Worm (Caenorhabditis elegans) whole organism, mixed stage, embryonic: ENCODE data around the gene R02E4.2.

Source experiments
- blmp-1 ChIP-seq: fragments of 150-350 bp; optimal IDR thresholded peaks from 2 replicates; lab custom pipeline; 2014; ENCODE audit warnings: missing biosample characterization, missing genetic modification characterization
- ces-1 ChIP-seq: fragments of 150-350 bp; optimal IDR thresholded peaks from 2 replicates; lab custom pipeline; 2014; ENCODE audit warnings: missing biosample characterization, missing genetic modification reagents, missing genetic modification characterization
- lin-13 ChIP-seq: fragments of 150-350 bp; optimal IDR thresholded peaks from 2 replicates; lab custom pipeline; 2014; ENCODE audit warnings: missing biosample characterization, missing genetic modification characterization
- mab-5 ChIP-seq: fragments of 150-350 bp; optimal IDR thresholded peaks from 2 replicates; lab custom pipeline; 2014; ENCODE audit warnings: missing biosample characterization, missing genetic modification characterization
- snpc-4 ChIP-seq: fragments of 150-350 bp; optimal IDR thresholded peaks from 2 replicates; lab custom pipeline; 2014; ENCODE audit warnings: missing biosample characterization, missing genetic modification characterization
- sptf-1 ChIP-seq: sonication (generic microtip); optimal IDR thresholded peaks from 2 replicates; lab custom pipeline; 2017; ENCODE audit warnings: mild to moderate bottlenecking, missing genetic modification characterization, moderate library complexity, missing compliant biosample characterization
- unc-39 ChIP-seq: fragments of 150-350 bp; optimal IDR thresholded peaks from 2 replicates; lab custom pipeline; 2014; ENCODE audit warnings: missing biosample characterization, missing genetic modification characterization

DNA sequence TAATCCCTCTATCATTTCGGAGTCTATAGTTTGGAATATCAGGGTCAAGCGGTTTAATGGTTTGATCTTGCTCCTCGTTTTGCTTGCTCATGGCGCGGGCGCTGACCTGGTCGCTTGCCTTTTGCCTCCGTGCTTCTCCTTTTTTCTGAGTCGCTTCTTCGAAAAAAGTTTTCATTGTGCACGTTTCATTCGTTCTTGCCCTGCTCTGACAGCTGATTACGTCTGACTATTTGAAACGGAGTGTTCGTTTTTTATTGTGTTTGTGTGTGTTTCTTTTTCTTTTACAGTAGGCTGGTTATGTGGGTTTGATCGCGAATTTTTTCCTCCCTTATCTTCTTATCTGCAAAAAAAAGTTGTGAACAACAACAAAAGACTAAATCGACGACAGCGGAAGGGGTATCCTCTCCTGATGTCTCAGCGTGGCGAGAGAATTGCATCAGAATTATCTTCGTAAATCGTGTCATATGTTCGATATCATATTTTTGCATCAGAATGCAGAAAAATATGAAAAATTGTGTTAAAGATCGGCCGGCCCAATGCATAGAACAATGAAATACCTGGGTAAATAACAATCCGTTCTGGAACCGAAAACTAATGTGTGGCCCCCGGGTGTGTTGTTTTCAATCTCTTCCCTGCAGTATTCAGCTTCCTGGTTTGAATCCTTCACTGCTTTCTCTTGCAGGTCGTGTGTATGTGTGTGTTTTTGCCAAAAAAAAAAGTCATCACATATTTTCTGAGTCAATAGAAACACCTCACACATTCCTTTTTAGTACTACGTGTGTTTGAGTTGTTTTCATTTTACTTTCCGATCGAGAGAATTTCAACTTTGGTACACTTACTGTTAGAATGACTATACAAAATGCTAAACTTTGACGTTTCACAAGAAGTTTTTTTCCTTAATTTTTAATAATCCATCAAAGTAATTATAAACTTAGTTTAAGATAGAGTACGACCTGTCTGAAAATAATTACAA is 32.6 kb downstream of the R02E4.2 start, which contains the start of gene ZK470.4:
- no peak for TF ChIP-seq ces-1
- TF ChIP-seq unc-39 (tag; lab: Kevin White, UChicago): no peak
- TF ChIP-seq snpc-4 (tag; lab: Kevin White, UChicago): no peak
- TF ChIP-seq sptf-1 (tag; lab: Kevin White, UChicago): no peak
- TF ChIP-seq blmp-1: no peak
- TF ChIP-seq mab-5 (tag; lab: Kevin White, UChicago): no peak
- TF ChIP-seq lin-13 (tag; lab: Kevin White, UChicago): no peak
